Fruit fly (Drosophila melanogaster) whole organism, prepupa: Measurements from ENCODE around the gene CG14507.

Source experiments
- Blimp-1 ChIP-seq: fragments of 200-800 bp; sonication (Bioruptor generic); optimal IDR thresholded peaks from 3 replicates; lab custom pipeline; 2017; ENCODE audit warnings: missing biosample characterization, missing genetic modification characterization, mild to moderate bottlenecking, moderate library complexity, missing genetic modification reagents
- CG1621 ChIP-seq: fragments of 200-800 bp; sonication (Bioruptor generic); optimal IDR thresholded peaks from 3 replicates; lab custom pipeline; 2018; ENCODE audit warnings: missing biosample characterization, mild to moderate bottlenecking, missing genetic modification characterization
- CG34406 ChIP-seq: fragments of 200-800 bp; sonication (Bioruptor generic); optimal IDR thresholded peaks from 3 replicates; lab custom pipeline; 2016; ENCODE audit warnings: missing biosample characterization, missing genetic modification characterization
- CG8119 ChIP-seq: fragments of 200-800 bp; sonication (Bioruptor generic); IDR thresholded peaks from 3 replicates; pipeline ENCODE4 v1.3.6; 2022; ENCODE audit warnings: missing biosample characterization, missing genetic modification characterization
- CG8319 ChIP-seq: fragments of 200-800 bp; sonication (Bioruptor generic); optimal IDR thresholded peaks from 3 replicates; lab custom pipeline; 2016; ENCODE audit warnings: missing biosample characterization, missing genetic modification characterization
- fd85E ChIP-seq: fragments of 200-800 bp; sonication (Bioruptor generic); optimal IDR thresholded peaks from 3 replicates; lab custom pipeline; 2016; ENCODE audit warnings: missing biosample characterization, missing genetic modification characterization

DNA sequence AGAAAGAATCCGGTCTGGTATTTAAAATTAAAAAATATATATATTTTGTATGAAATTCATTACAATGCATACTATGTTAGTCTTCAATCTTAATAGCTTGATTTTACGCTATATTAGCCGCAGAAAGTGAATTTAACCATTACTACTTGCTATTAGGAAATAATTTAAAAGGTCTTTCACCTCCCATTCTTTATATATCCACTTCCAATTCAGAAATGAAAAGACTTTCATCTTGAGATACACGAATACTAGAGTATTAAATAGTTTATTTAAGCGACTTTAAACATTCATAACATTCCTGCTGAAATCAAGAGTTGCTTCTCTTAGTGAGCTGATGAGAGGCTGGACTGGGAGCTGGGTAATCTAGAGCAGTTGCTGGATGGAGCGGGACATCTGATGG lies 17.2 kb upstream of the CG14507 start, which contains the start of gene CG31445:
- TF ChIP-seq fd85E (no peak), Blimp-1 (GFP tag; lab: Kevin White, UChicago) (no peak), CG8119 (no peak), CG1621 (tag; lab: Kevin White, UChicago) (no peak), CG8319 (GFP tag; lab: Kevin White, UChicago) (no peak), CG34406 (GFP tag; lab: Kevin White, UChicago) (no peak)
